Fruit fly (Drosophila melanogaster): Measurements from ENCODE around the gene CG13708.
A peak's percentile ranks its signal among the peaks of the same experiment; 100 is the strongest.

The CG13708 gene

DNA sequence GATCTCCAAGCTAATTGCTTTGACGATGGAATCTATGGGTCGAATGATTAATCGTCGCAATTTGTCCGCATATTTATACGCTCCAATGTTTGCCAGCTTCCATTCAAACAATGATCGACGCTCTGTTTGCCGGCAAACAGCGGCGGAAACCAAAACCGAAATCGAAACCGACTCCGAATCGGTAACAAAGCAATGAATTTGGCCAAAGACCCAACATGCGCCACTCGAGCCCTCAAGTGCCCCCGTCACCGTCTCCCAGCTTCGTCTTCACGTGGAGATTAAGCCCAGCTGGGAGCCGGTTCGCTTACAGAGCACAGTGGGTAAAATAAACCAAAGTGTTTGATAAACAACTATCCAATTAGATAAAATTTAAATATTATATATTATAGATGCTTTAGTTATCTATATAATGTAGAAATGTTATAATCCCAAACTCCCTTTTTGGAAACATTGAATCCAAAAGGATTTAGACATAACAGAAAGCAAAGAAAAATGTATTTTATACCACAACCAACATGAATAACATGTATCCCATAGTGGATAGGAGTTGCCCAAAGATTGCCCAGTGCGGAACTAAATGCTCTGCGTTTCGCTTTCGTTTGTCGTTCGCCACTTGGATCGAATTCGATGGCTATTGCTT, 19.1 kb upstream of the CG13708 start, which contains the start of gene CG32237 (continued):
- TF ChIP-seq CG31441 (GFP tag; IDR thresholded peaks at IDR 0.05) (peak; percentile 47; the same call in 1 of the 2 replicates), dysf (GFP tag; IDR thresholded peaks at IDR 0.05) (peak; percentile 48; the same call in 1 of the 3 replicates), cas (GFP tag; IDR thresholded peaks at IDR 0.05) (no peak), CG17361 (GFP tag; IDR thresholded peaks at IDR 0.05) (0 out of 3 replicates have a peak, but pooled peaks have one; percentile 19), Rfx (GFP tag; IDR thresholded peaks at IDR 0.05) (peak; percentile 57), CG18599 (GFP tag; optimal IDR thresholded peaks at IDR 0.05) (peak; percentile 11), mirr (GFP tag; optimal IDR thresholded peaks at IDR 0.05) (no peak), CG34422 (GFP tag; IDR thresholded peaks at IDR 0.05) (no peak), CG12071 (GFP tag; optimal IDR thresholded peaks at IDR 0.05) (no peak), CG7556 (GFP tag; optimal IDR thresholded peaks at IDR 0.05) (peak; percentile 34), CG13424 (tag; optimal IDR thresholded peaks at IDR 0.05) (peak; percentile 48), CG17385 (GFP tag; optimal IDR thresholded peaks at IDR 0.05) (peak; percentile 20), Deaf1 (tag; optimal IDR thresholded peaks at IDR 0.05) (peak; percentile 24), lab (GFP tag; optimal IDR thresholded peaks at IDR 0.05) (peak; percentile 14), B-H2 (GFP tag; optimal IDR thresholded peaks at IDR 0.05) (no peak), Ssrp (tag; optimal IDR thresholded peaks at IDR 0.05) (no peak), CG12769 (tag; optimal IDR thresholded peaks at IDR 0.05) (no peak), stc (GFP tag; IDR thresholded peaks at IDR 0.05) (no peak), Sox102F (GFP tag; optimal IDR thresholded peaks at IDR 0.05) (peak; percentile 22), PHDP (tag; optimal IDR thresholded peaks at IDR 0.05) (peak; percentile 56), lmd (GFP tag; IDR thresholded peaks at IDR 0.05) (peak; percentile 35; the same call in 1 of the 2 replicates), Hmr (GFP tag; optimal IDR thresholded peaks at IDR 0.05) (peak; percentile 50), tap (tag; optimal IDR thresholded peaks at IDR 0.05) (peak; percentile 1), Dek (tag; optimal IDR thresholded peaks at IDR 0.05) (peak; percentile 33), disco-r (GFP tag; optimal IDR thresholded peaks at IDR 0.05) (no peak), CrebB (tag; optimal IDR thresholded peaks at IDR 0.05) (no peak), unpg (GFP tag; optimal IDR thresholded peaks at IDR 0.05) (peak; percentile 37), row (GFP tag; IDR thresholded peaks at IDR 0.05) (peak; percentile 62), pan (optimal IDR thresholded peaks at IDR 0.05) (no peak), pan (GFP tag; optimal IDR thresholded peaks at IDR 0.05 in 1 of 2, IDR thresholded peaks at IDR 0.05 in 1 of 2) (peak in 1 of 2 experiments; percentile 45), gem (tag; optimal IDR thresholded peaks at IDR 0.05) (peak; percentile 63), al (GFP tag; IDR thresholded peaks at IDR 0.05) (0 out of 2 replicates have a peak, but pooled peaks have one; percentile 12), CG9817 (tag; optimal IDR thresholded peaks at IDR 0.05) (peak; percentile 31), Ptx1 (GFP tag; IDR thresholded peaks at IDR 0.05) (peak; percentile 49; the same call in 1 of the 2 replicates), kni (GFP tag; optimal IDR thresholded peaks at IDR 0.05) (no peak), Nf-YC (tag; optimal IDR thresholded peaks at IDR 0.05) (peak; percentile 25), Asciz (GFP tag; optimal IDR thresholded peaks at IDR 0.05) (no peak), CG11695 (GFP tag; IDR thresholded peaks at IDR 0.05) (peak; percentile 22; the same call in 1 of the 3 replicates), nmo (GFP tag; optimal IDR thresholded peaks at IDR 0.05) (peak; percentile 8), bsh (GFP tag; optimal IDR thresholded peaks at IDR 0.05) (no peak), CG17829 (tag; optimal IDR thresholded peaks at IDR 0.05) (peak; percentile 1), grau (tag; optimal IDR thresholded peaks at IDR 0.05) (peak; percentile 47), p53 (GFP tag; optimal IDR thresholded peaks at IDR 0.05) (no peak), CG1602 (GFP tag; optimal IDR thresholded peaks at IDR 0.05) (no peak), Drgx (GFP tag; IDR thresholded peaks at IDR 0.05) (no peak), CG6854 (GFP tag; optimal IDR thresholded peaks at IDR 0.05) (no peak), slbo (GFP tag; IDR thresholded peaks at IDR 0.05) (peak; percentile 32; the same call in 1 of the 2 replicates)
